Fruit fly (Drosophila melanogaster) whole organism, pupa: ENCODE data around the gene CG43732.

Experiments
- CG12605 ChIP-seq: fragments of 200-800 bp; sonication (Bioruptor generic); IDR thresholded peaks from 2 replicates; pipeline ENCODE4 v1.3.6; 2022; ENCODE audit warnings: missing biosample characterization, missing genetic modification characterization
- CG14655 ChIP-seq: fragments of 200-800 bp; sonication (Bioruptor generic); optimal IDR thresholded peaks from 3 replicates; lab custom pipeline; 2017; ENCODE audit warnings: mild to moderate bottlenecking, missing biosample characterization, missing genetic modification reagents, missing genetic modification characterization
- CG17806 ChIP-seq: fragments of 200-800 bp; sonication (Bioruptor generic); optimal IDR thresholded peaks from 2 replicates; lab custom pipeline; 2018; ENCODE audit warnings: missing biosample characterization, mild to moderate bottlenecking, missing genetic modification characterization, moderate library complexity
- CG32121 ChIP-seq: fragments of 200-800 bp; sonication (Bioruptor generic); IDR thresholded peaks from 2 replicates; pipeline ENCODE4 v1.3.6; 2022; ENCODE audit warnings: missing biosample characterization, missing genetic modification characterization
- CG4496 ChIP-seq: fragments of 200-800 bp; sonication (Bioruptor generic); IDR thresholded peaks from 3 replicates; pipeline ENCODE4 v1.3.6; 2022; ENCODE audit warnings: missing biosample characterization, missing genetic modification characterization
- EcR ChIP-seq: fragments of 200-800 bp; sonication (Bioruptor generic); optimal IDR thresholded peaks from 3 replicates; lab custom pipeline; 2019; ENCODE audit warnings: missing biosample characterization, missing genetic modification characterization, mild to moderate bottlenecking, moderate library complexity, missing genetic modification reagents
- Pif1B ChIP-seq: fragments of 200-800 bp; sonication (Bioruptor generic); optimal IDR thresholded peaks from 3 replicates; lab custom pipeline; 2016; ENCODE audit warnings: missing biosample characterization, missing genetic modification characterization
- Snoo ChIP-seq: fragments of 200-800 bp; sonication (Bioruptor generic); optimal IDR thresholded peaks from 3 replicates; lab custom pipeline; 2017; ENCODE audit warnings: missing biosample characterization, mild to moderate bottlenecking, missing genetic modification characterization, inconsistent platforms
- fd96Ca ChIP-seq: fragments of 200-800 bp; sonication (Bioruptor generic); IDR thresholded peaks from 3 replicates; pipeline ENCODE4 v1.3.6; 2022; ENCODE audit warnings: missing biosample characterization, missing genetic modification characterization
- gl ChIP-seq: fragments of 200-800 bp; sonication (Bioruptor generic); optimal IDR thresholded peaks from 2 replicates; lab custom pipeline; 2018; ENCODE audit warnings: missing biosample characterization, mild to moderate bottlenecking, missing genetic modification characterization

- no peak for TF ChIP-seq fd96Ca (GFP tag; lab: Robert Waterston, UW)
- TF ChIP-seq CG32121 = no peak
- TF ChIP-seq CG4496 = no peak
- TF ChIP-seq CG14655 (GFP tag; lab: Kevin White, UChicago) = no peak
- TF ChIP-seq gl (tag; lab: Kevin White, UChicago) = no peak
- TF ChIP-seq CG17806 (tag; lab: Kevin White, UChicago) = no peak
- no peak for TF ChIP-seq Pif1B
- TF ChIP-seq Snoo (tag; lab: Kevin White, UChicago) = no peak
- TF ChIP-seq EcR (GFP tag; lab: Kevin White, UChicago) = no peak
- TF ChIP-seq CG12605 = no peak
These were observed 64.0 kb downstream of the CG43732 start for dm6 chr3R:19014027-19014426.
